Worm (Caenorhabditis elegans): ENCODE measurements around the gene fbxa-27.
A peak's percentile ranks its signal among the peaks of the same experiment; 100 is the strongest.

The fbxa-27 gene

ce11 chrIII:1391752-1392151, 49.0 kb downstream of the fbxa-27 start, which contains the start of gene pals-17:
TSS of gene pals-17 (minus strand) at chrIII:1391852.
- no peak for TF ChIP-seq nhr-21 (tag; optimal IDR thresholded peaks at IDR 0.05)

- no peak for TF ChIP-seq nhr-12 (tag; optimal IDR thresholded peaks at IDR 0.05)
- peak; percentile 26 for TF ChIP-seq sma-3 (GFP tag; optimal IDR thresholded peaks at IDR 0.05)
- no peak for TF ChIP-seq ceh-82 (tag; optimal IDR thresholded peaks at IDR 0.05)
- TF ChIP-seq F13H6.1 (tag; optimal IDR thresholded peaks at IDR 0.05), result peak; percentile 6
- TF ChIP-seq mbf-1 (tag; optimal IDR thresholded peaks at IDR 0.05), result no peak
- no peak for TF ChIP-seq unc-62 (GFP tag; optimal IDR thresholded peaks at IDR 0.05)
- no peak for TF ChIP-seq nhr-10 (tag; optimal IDR thresholded peaks at IDR 0.05)
- no peak for TF ChIP-seq nhr-11 (tag; optimal IDR thresholded peaks at IDR 0.05)
- TF ChIP-seq crh-2 (tag; optimal IDR thresholded peaks at IDR 0.05), result peak; percentile 44
- peak; percentile 84 for TF ChIP-seq fos-1 (tag; optimal IDR thresholded peaks at IDR 0.05)
- no peak for TF ChIP-seq lsy-2 (tag; optimal IDR thresholded peaks at IDR 0.05)
- TF ChIP-seq gmeb-1 (tag; optimal IDR thresholded peaks at IDR 0.05), result peak; percentile 21
- TF ChIP-seq sma-9 (GFP tag; optimal IDR thresholded peaks at IDR 0.05), result peak; percentile 2
- TF ChIP-seq sma-9 (tag; optimal IDR thresholded peaks at IDR 0.05), result no peak
These were observed 50.0 kb downstream of the fbxa-27 start for ce11 chrIII:1392763-1393162.
